Fruit fly (Drosophila melanogaster): Measurements from ENCODE around the gene IFT54.

- TF ChIP-seq CrebA (GFP tag; optimal IDR thresholded peaks at IDR 0.05; ENCODE audit: borderline replicate concordance), result no peak
- no peak for TF ChIP-seq Hr78 (GFP tag; optimal IDR thresholded peaks at IDR 0.05)
These were observed 28.4 kb downstream of the IFT54 start for dm6 chr3R:14330654-14331053.

Data from whole organism, wandering third instar larva.